Worm (Caenorhabditis elegans) whole organism, midembryonic: ENCODE measurements around the gene C09B8.4.

Experiments
- T22C8.4 ChIP-seq: fragments of 200-800 bp; sonication (Bioruptor generic); IDR thresholded peaks from 2 replicates; pipeline ENCODE4 v1.3.6; 2022; ENCODE audit warnings: missing genetic modification characterization, missing compliant biosample characterization
- cog-1 ChIP-seq: sonication (generic microtip); optimal IDR thresholded peaks from 2 replicates; lab custom pipeline; 2016; ENCODE audit warnings: missing genetic modification characterization, missing compliant biosample characterization
- flt-1 ChIP-seq: fragments of 200-800 bp; sonication (Bioruptor generic); IDR thresholded peaks from 2 replicates; pipeline ENCODE4 v1.3.6; 2022; ENCODE audit warnings: missing genetic modification characterization, missing compliant biosample characterization
- klf-2 ChIP-seq: fragments of 200-800 bp; sonication (Bioruptor generic); conservative IDR thresholded peaks from 2 replicates; pipeline ENCODE4 v1.3.6; 2022; ENCODE audit warnings: missing genetic modification reagents, missing genetic modification characterization, missing compliant biosample characterization
- med-1 ChIP-seq: sonication (generic microtip); optimal IDR thresholded peaks from 2 replicates; lab custom pipeline; 2017; ENCODE audit warnings: missing genetic modification characterization, mild to moderate bottlenecking, missing compliant biosample characterization, antibody characterized with exemption, missing genetic modification reagents; ENCODE audit not compliant: insufficient read depth
- ref-1 ChIP-seq: fragments of 200-800 bp; sonication (Bioruptor generic); conservative IDR thresholded peaks from 2 replicates; pipeline ENCODE4 v1.3.6; 2022; ENCODE audit warnings: missing genetic modification reagents, missing genetic modification characterization, missing compliant biosample characterization
- ztf-23 ChIP-seq: fragments of 200-800 bp; sonication (Bioruptor generic); IDR thresholded peaks from 2 replicates; pipeline ENCODE4 v1.3.6; 2022; ENCODE audit warnings: missing genetic modification reagents, missing genetic modification characterization, missing compliant biosample characterization
- ztf-29 ChIP-seq: fragments of 200-800 bp; sonication (Bioruptor generic); IDR thresholded peaks from 2 replicates; pipeline ENCODE4 v1.3.6; 2022; ENCODE audit warnings: missing genetic modification reagents, missing genetic modification characterization, missing compliant biosample characterization

DNA sequence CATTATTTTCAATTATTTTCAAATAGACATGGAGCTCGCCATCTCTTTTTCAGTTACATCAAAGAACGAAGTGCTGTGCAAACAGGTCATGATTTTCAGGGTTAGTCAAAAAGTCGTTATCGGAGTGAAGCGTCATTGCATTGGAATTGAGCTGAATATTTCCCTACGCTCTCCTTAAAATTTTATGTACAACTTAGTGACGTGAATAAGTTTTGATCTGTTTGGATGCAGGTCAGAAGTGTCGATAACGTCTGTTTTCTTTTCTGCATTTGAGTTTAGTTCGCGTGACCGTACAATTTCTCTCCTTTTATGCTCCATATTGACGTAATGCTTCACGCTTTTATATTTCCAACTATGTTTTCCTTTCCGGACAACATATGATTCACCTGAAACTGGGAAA, 5.2 kb upstream of the C09B8.4 start:
- no peak for TF ChIP-seq ref-1
- TF ChIP-seq klf-2 (GFP tag; lab: Robert Waterston, UW): no peak
- TF ChIP-seq flt-1 (GFP tag; lab: Robert Waterston, UW): no peak
- TF ChIP-seq med-1 (GFP tag; lab: Kevin White, UChicago): no peak
- TF ChIP-seq T22C8.4 (GFP tag; lab: Robert Waterston, UW): no peak
- TF ChIP-seq ztf-29: no peak
- no peak for TF ChIP-seq ztf-23 (GFP tag; lab: Robert Waterston, UW)
- TF ChIP-seq cog-1: no peak
